Worm (Caenorhabditis elegans) whole organism, young adult: Measurements from ENCODE around the gene F42D1.4.

ENCODE experiments used
- Y79H2A.3 ChIP-seq: fragments of 200-800 bp; sonication (Bioruptor generic); conservative IDR thresholded peaks from 2 replicates; pipeline ENCODE4 v1.3.6; 2022; ENCODE audit warnings: missing genetic modification reagents, missing genetic modification characterization, missing compliant biosample characterization
- athp-1 ChIP-seq: sonication (generic microtip); optimal IDR thresholded peaks from 2 replicates; lab custom pipeline; 2017; ENCODE audit warnings: mild to moderate bottlenecking, missing genetic modification characterization, missing compliant biosample characterization
- ceh-27 ChIP-seq: fragments of 200-800 bp; sonication (Bioruptor generic); optimal IDR thresholded peaks from 2 replicates; lab custom pipeline; 2018; ENCODE audit warnings: mild to moderate bottlenecking, missing genetic modification characterization, moderate library complexity, missing compliant biosample characterization
- ceh-58 ChIP-seq: fragments of 200-800 bp; sonication (Bioruptor generic); IDR thresholded peaks from 2 replicates; pipeline ENCODE4 v1.3.6; 2022; ENCODE audit warnings: missing genetic modification characterization, missing compliant biosample characterization
- die-1 ChIP-seq: sonication (generic microtip); optimal IDR thresholded peaks from 2 replicates; lab custom pipeline; 2016; ENCODE audit warnings: missing genotype, mild to moderate bottlenecking, missing genetic modification characterization, missing compliant biosample characterization
- hmg-1.2 ChIP-seq: fragments of 200-800 bp; sonication (Bioruptor generic); IDR thresholded peaks from 2 replicates; pipeline ENCODE4 v1.3.6; 2022; ENCODE audit warnings: missing genetic modification reagents, missing genetic modification characterization, missing compliant biosample characterization
- mcd-1 ChIP-seq: fragments of 200-800 bp; sonication (Bioruptor generic); IDR thresholded peaks from 2 replicates; pipeline ENCODE4 v1.3.6; 2022; ENCODE audit warnings: missing genetic modification reagents, missing genetic modification characterization, missing compliant biosample characterization
- nfya-2 ChIP-seq: fragments of 200-800 bp; sonication (Bioruptor generic); IDR thresholded peaks from 2 replicates; pipeline ENCODE4 v1.3.6; 2022; ENCODE audit warnings: missing genetic modification reagents, missing genetic modification characterization, missing compliant biosample characterization
- nhr-80 ChIP-seq: sonication (generic microtip); optimal IDR thresholded peaks from 2 replicates; lab custom pipeline; 2016; ENCODE audit warnings: missing genetic modification characterization, missing compliant biosample characterization
- pha-4 ChIP-seq: fragments of 150-350 bp; sonication (generic microtip); optimal IDR thresholded peaks from 2 replicates; lab custom pipeline; 2014; ENCODE audit warnings: missing biosample characterization, missing genetic modification reagents, missing genetic modification characterization

ce11 chrX:14773238-14773637, 33.8 kb upstream of the F42D1.4 start, which contains the start of gene unc-3:
- TF ChIP-seq hmg-1.2 (GFP tag; lab: Robert Waterston, UW) (no peak), pha-4 (tag; lab: Kevin White, UChicago) (no peak), ceh-58 (GFP tag; lab: Robert Waterston, UW) (no peak), ceh-27 (GFP tag; lab: Kevin White, UChicago) (no peak), Y79H2A.3 (GFP tag; lab: Robert Waterston, UW) (no peak), nhr-80 (tag; lab: Kevin White, UChicago) (no peak), nfya-2 (no peak), athp-1 (tag; lab: Kevin White, UChicago) (no peak), mcd-1 (no peak), die-1 (tag; lab: Kevin White, UChicago) (no peak)
